Fruit fly (Drosophila melanogaster) whole organism: ENCODE measurements around the gene bru3.

ENCODE experiments used
- CG8478 ChIP-seq: fragments of >200 bp; optimal IDR thresholded peaks from 2 replicates; lab custom pipeline; 2018; ENCODE audit warnings: inconsistent platforms
- psq ChIP-seq: fragments of >200 bp; optimal IDR thresholded peaks from 2 replicates; lab custom pipeline; 2017
- usp ChIP-seq: fragments of >200 bp; optimal IDR thresholded peaks from 2 replicates; lab custom pipeline; 2017; ENCODE audit warnings: missing biosample characterization, missing genetic modification characterization, mixed read lengths

DNA sequence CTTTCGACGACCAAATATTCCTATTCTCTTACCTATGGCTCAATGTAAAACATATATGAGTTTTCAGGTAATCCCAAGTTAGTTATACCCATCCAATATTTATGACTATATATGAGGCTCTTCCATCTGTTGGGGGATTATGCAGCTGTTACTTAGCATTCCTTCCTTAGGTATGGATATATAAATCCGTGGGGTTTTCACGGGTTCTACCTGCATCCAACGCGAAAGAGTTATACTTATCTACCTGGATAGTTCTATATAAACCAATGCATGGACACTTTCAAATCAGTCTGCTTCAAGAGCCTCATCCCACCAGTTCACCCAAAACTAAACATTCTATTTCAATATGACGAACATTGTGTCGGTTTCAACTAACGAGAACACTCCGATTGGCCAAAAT, 34.3 kb upstream of the bru3 start, which contains the start of gene CG43184:
- TF ChIP-seq CG8478 (lab: Kevin White, UChicago), result no peak
- TF ChIP-seq usp, result no peak
- no peak for TF ChIP-seq psq (lab: Kevin White, UChicago)
